Worm (Caenorhabditis elegans): ENCODE results near the gene srh-129.

Gene srh-129

DNA sequence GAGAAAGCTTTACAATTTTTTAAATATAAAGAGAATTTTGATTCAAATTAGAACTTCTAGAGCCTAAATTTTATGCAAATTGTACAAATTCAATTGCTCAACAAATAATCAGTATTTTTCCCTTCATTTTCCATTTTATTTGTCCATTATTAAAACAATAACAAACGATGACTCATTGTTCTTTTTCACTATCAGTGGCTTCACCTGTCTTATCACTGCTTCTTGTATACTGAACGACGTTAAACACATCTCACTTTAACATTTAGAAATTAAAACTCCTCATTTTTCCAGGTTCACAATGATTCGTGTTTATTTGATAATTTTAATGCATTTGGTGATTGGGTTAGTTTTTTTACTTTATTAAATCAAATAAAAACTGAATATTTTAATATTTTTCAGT, 24.0 kb downstream of the srh-129 start, which contains the start of gene sid-1 (continued):
- TF ChIP-seq zip-11 (GFP tag; IDR thresholded peaks at IDR 0.05) (no peak), aly-2 (tag; optimal IDR thresholded peaks at IDR 0.05) (no peak), spr-3 (GFP tag; optimal IDR thresholded peaks at IDR 0.05) (no peak), sdz-12 (GFP tag; optimal IDR thresholded peaks at IDR 0.05) (no peak), F44E2.7 (GFP tag; IDR thresholded peaks at IDR 0.05) (no peak), T26A8.4 (GFP tag; IDR thresholded peaks at IDR 0.05) (no peak), spr-1 (tag; optimal IDR thresholded peaks at IDR 0.05) (no peak), php-3 (GFP tag; IDR thresholded peaks at IDR 0.05) (no peak), lin-15B (tag; optimal IDR thresholded peaks at IDR 0.05) (no peak)

DNA sequence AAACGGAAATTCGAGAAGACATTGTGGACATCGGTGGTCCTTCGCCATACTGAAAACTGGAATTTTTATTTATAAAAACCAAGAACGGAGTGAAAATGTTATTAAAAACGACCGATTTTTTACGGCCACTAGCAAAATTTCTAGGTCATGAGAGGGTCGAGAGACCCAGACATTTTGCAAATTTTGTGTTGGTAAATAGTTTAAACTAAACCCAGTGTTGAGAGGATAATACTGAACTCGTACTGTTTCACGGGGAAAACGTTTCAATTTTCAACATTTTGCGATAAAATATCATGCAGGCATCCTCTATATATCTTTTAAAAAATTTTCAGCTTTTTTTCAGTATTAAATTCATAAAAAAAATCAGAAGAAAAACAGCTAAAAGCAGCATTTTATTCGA, 24.6 kb downstream of the srh-129 start, which contains the start of gene C04F5.9:
Gene C04F5.9 (minus strand): TSS at position 101 of the 400 bp plus-strand sequence.
- peak; percentile 21 for TF ChIP-seq mes-2 (tag; optimal IDR thresholded peaks at IDR 0.05; ENCODE audit: poor library complexity, severe bottlenecking)
- TF ChIP-seq arid-1 (GFP tag; conservative IDR thresholded peaks at IDR 0.05) = no peak
- TF ChIP-seq nhr-25 (tag; optimal IDR thresholded peaks at IDR 0.05; ENCODE audit: borderline replicate concordance, insufficient read depth) = no peak

DNA sequence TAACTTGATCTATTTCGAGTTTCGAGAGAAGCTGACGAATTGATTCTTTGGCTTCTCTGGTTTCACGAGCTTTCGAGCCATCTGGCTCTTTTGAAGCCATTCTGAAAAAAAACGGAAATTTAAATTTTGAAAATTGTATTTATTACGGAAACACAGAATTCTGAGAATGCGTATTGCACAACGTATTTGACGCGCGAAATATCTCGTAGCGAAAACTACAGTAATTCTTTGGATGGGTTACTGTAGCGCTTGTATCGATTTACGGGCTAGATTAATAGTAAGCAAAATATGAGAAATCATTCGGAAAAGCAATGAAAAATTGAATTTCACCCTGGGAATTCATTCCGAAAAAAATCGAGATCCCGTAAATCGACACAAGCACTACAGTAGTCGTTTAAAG, 30.0 kb downstream of the srh-129 start, which contains the start of gene C04F5.8:
Gene C04F5.8 (minus strand): TSS at position 101 of the 400 bp plus-strand sequence.
- TF ChIP-seq mdl-1 (tag; optimal IDR thresholded peaks at IDR 0.05) (no peak), mdt-29 (GFP tag; IDR thresholded peaks at IDR 0.05) (no peak), dmd-9 (GFP tag; IDR thresholded peaks at IDR 0.05) (no peak), rbr-2 (tag; optimal IDR thresholded peaks at IDR 0.05) (no peak)

DNA sequence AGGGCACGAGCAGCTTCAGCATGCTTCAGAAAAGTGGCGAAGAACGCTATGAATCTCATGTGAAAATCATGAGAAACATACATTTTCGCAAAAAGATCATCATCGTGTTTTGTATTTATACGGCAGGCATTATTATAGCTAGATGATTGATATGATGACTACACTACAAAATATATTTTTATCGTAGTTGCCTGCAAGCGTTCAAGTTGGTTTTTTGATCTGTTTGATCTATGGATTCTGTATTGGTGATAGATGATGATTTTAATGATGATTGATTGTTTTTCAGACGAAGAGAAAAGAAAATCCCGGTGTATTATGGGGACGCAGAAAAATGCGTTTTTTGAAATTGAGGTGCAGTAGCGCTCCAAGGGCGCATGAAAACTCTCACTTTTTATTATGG, 33.0 kb downstream of the srh-129 start, which contains the start of gene ugt-63:
Gene ugt-63 (minus strand): TSS at position 89 of the 400 bp plus-strand sequence.
- TF ChIP-seq nhr-48 (tag; optimal IDR thresholded peaks at IDR 0.05) = peak; percentile 46
- TF ChIP-seq nhr-28 (tag; optimal IDR thresholded peaks at IDR 0.05) = peak; percentile 99
- TF ChIP-seq aha-1 (tag) = peak; percentile 26
- no peak for TF ChIP-seq nhr-76 (tag; optimal IDR thresholded peaks at IDR 0.05)
- TF ChIP-seq mdl-1 (tag; optimal IDR thresholded peaks at IDR 0.05) = peak in 1 of 2 experiments; percentile 11
- no peak for TF ChIP-seq daf-19 (GFP tag; conservative IDR thresholded peaks at IDR 0.05)
- TF ChIP-seq skn-1 (tag; optimal IDR thresholded peaks at IDR 0.05) = no peak
- TF ChIP-seq unc-62 (GFP tag; optimal IDR thresholded peaks at IDR 0.05 in 1 of 2) = peak in 1 of 2 experiments; percentile 61
- TF ChIP-seq unc-62 (tag; optimal IDR thresholded peaks at IDR 0.05) = no peak

DNA sequence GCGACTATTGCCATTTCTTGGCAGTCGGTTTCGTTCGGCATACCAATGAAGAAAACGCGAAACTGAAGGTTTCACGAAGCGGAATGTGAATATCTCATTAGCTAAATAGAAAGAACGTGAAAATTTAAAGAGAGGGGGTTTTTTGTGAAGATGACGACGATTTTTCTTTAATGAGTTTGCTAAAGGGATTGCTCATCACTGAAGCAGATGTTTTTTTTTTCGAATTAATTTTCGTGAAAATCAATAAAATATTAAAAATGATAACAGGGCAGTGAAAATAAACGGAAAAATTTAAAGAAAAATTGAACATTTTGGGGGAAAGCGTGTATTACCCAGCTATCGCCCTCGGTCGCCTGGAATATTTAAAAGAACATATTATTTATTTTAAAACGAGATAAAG, 35.9 kb downstream of the srh-129 start, which contains the start of gene srab-3:
Gene srab-3 (minus strand): TSS at position 101 of the 400 bp plus-strand sequence.
- TF ChIP-seq ama-1 (optimal IDR thresholded peaks at IDR 0.05) (no peak), ZK337.2 (GFP tag; IDR thresholded peaks at IDR 0.05) (no peak), attf-4 (tag; optimal IDR thresholded peaks at IDR 0.05) (no peak), Y75B8A.6 (GFP tag; IDR thresholded peaks at IDR 0.05) (no peak), rbr-2 (tag; optimal IDR thresholded peaks at IDR 0.05) (no peak), dpl-1 (GFP tag; optimal IDR thresholded peaks at IDR 0.05) (no peak), mes-2 (tag; optimal IDR thresholded peaks at IDR 0.05; ENCODE audit: poor library complexity, severe bottlenecking) (no peak), R02D3.7 (tag; optimal IDR thresholded peaks at IDR 0.05) (no peak)

DNA sequence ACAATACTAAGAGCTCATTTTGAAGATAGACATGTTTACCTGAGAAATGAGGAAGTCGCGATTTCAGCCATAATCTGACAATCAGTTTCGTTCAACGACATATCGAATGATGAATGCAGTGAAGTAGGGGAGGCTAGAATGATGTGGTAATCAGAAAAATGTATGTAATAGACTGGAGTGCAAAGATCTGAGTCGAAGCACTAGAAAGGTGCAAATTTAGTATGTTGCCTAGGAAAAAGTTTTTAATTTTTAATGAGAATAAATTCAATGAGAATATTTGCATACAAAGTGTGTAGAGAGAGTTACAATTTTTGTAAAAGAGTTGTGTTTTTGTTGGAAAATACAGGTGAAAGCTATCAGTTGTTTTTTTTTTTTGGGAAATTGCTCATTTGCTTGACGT, 38.8 kb downstream of the srh-129 start, which contains the start of gene srab-2:
Gene srab-2 (minus strand): TSS at position 101 of the 400 bp plus-strand sequence.
- TF ChIP-seq hlh-11 (tag; optimal IDR thresholded peaks at IDR 0.05) = no peak
- no peak for TF ChIP-seq attf-4 (tag; optimal IDR thresholded peaks at IDR 0.05)
- no peak for TF ChIP-seq F49E8.2 (tag; optimal IDR thresholded peaks at IDR 0.05; ENCODE audit: borderline replicate concordance)
- no peak for TF ChIP-seq F26F4.8 (GFP tag; conservative IDR thresholded peaks at IDR 0.05)
- no peak for TF ChIP-seq ceh-82 (tag; optimal IDR thresholded peaks at IDR 0.05)
- TF ChIP-seq nhr-42 (GFP tag; IDR thresholded peaks at IDR 0.05) = no peak
